Worm (Caenorhabditis elegans) whole organism, L1 larva: ENCODE results near the gene Y42H9AR.4.

Source experiments
- C16A3.4 ChIP-seq: fragments of 150-350 bp; optimal IDR thresholded peaks from 2 replicates; lab custom pipeline; 2014; ENCODE audit warnings: missing biosample characterization, missing genetic modification characterization
- aha-1 ChIP-seq: fragments of 150-350 bp; optimal IDR thresholded peaks from 2 replicates; lab custom pipeline; 2014; ENCODE audit warnings: missing biosample characterization, missing genetic modification characterization
- blmp-1 ChIP-seq: fragments of 150-350 bp; optimal IDR thresholded peaks from 2 replicates; lab custom pipeline; 2014; ENCODE audit warnings: missing biosample characterization, missing genetic modification characterization
- fkh-10 ChIP-seq: sonication (generic microtip); optimal IDR thresholded peaks from 2 replicates; lab custom pipeline; 2017; ENCODE audit warnings: missing biosample characterization, missing genetic modification reagents, missing genetic modification characterization
- jun-1 ChIP-seq: fragments of 150-350 bp; optimal IDR thresholded peaks from 2 replicates; lab custom pipeline; 2014; ENCODE audit warnings: missing biosample characterization, missing genetic modification reagents, missing genetic modification characterization
- lin-13 ChIP-seq: fragments of 150-350 bp; optimal IDR thresholded peaks from 2 replicates; lab custom pipeline; 2014; ENCODE audit warnings: missing biosample characterization, missing genetic modification reagents, missing genetic modification characterization
- lsy-2 ChIP-seq, 2 experiments: fragments of 150-350 bp; optimal IDR thresholded peaks; 2 replicates each; lab custom pipeline; 2014; ENCODE audit warnings: missing biosample characterization in 2 of 2, missing genetic modification characterization in 2 of 2
- nhr-237 ChIP-seq: fragments of 150-350 bp; optimal IDR thresholded peaks from 2 replicates; lab custom pipeline; 2014; ENCODE audit warnings: missing biosample characterization, missing genetic modification characterization
- sox-4 ChIP-seq: sonication (generic microtip); optimal IDR thresholded peaks from 2 replicates; lab custom pipeline; 2016; ENCODE audit warnings: missing genetic modification characterization, missing compliant biosample characterization
- zag-1 ChIP-seq: fragments of 150-350 bp; optimal IDR thresholded peaks from 2 replicates; lab custom pipeline; 2014; ENCODE audit warnings: missing biosample characterization, missing genetic modification characterization

- TF ChIP-seq nhr-237 (tag; lab: Kevin White, UChicago) (no peak), zag-1 (tag; lab: Kevin White, UChicago) (no peak), fkh-10 (GFP tag; lab: Kevin White, UChicago) (no peak), lsy-2 (tag; optimal IDR thresholded peaks at IDR 0.05; lab: Kevin White, UChicago) (no peak), jun-1 (tag; lab: Kevin White, UChicago) (no peak), aha-1 (no peak), blmp-1 (no peak), sox-4 (no peak), lin-13 (GFP tag; lab: Kevin White, UChicago) (no peak), C16A3.4 (tag; lab: Kevin White, UChicago) (no peak)
Measured at ce11 chrIV:8144341-8144740, 32.3 kb upstream of the Y42H9AR.4 start.
